Worm (Caenorhabditis elegans) whole organism, L3 larva: ENCODE measurements around the gene fbxb-75.

ENCODE experiments used
- R02D3.7 ChIP-seq: fragments of 150-350 bp; optimal IDR thresholded peaks from 2 replicates; lab custom pipeline; 2014; ENCODE audit warnings: missing biosample characterization, missing genetic modification characterization
- ama-1 ChIP-seq: fragments of 150-350 bp; optimal IDR thresholded peaks from 2 replicates; lab custom pipeline; 2018
- ceh-16 ChIP-seq: sonication (generic microtip); optimal IDR thresholded peaks from 2 replicates; lab custom pipeline; 2017; ENCODE audit warnings: missing biosample characterization, missing genetic modification characterization
- ceh-82 ChIP-seq: fragments of 150-350 bp; optimal IDR thresholded peaks from 2 replicates; lab custom pipeline; 2014; ENCODE audit warnings: missing biosample characterization, missing genetic modification characterization
- egl-27 ChIP-seq: sonication (generic microtip); optimal IDR thresholded peaks from 4 replicates; lab custom pipeline; 2017; ENCODE audit warnings: missing biosample characterization, missing genetic modification reagents, missing genetic modification characterization
- egl-5 ChIP-seq: fragments of 150-350 bp; optimal IDR thresholded peaks from 2 replicates; lab custom pipeline; 2017; ENCODE audit warnings: missing biosample characterization, missing genetic modification reagents, missing genetic modification characterization, inconsistent platforms
- elt-1 ChIP-seq: fragments of 150-350 bp; optimal IDR thresholded peaks from 2 replicates; lab custom pipeline; 2014; ENCODE audit warnings: missing biosample characterization, missing genetic modification characterization
- elt-2 ChIP-seq: sonication (generic microtip); optimal IDR thresholded peaks from 2 replicates; lab custom pipeline; 2016; ENCODE audit warnings: missing genetic modification reagents, mild to moderate bottlenecking, missing genetic modification characterization, missing compliant biosample characterization
- elt-3 ChIP-seq, 3 experiments: fragments of 150-350 bp in 1 of 3; sonication (generic microtip) in 2 of 3; optimal IDR thresholded peaks; 2 replicates in 2 of 3; 4 replicates in 1 of 3; lab custom pipeline; 2014 to 2017; ENCODE audit warnings: missing biosample characterization in 3 of 3, missing genetic modification characterization in 3 of 3
- eor-1 ChIP-seq, 2 experiments: fragments of 150-350 bp; optimal IDR thresholded peaks; 2 replicates each; lab custom pipeline; 2014 to 2018; ENCODE audit warnings: missing biosample characterization in 2 of 2, missing genetic modification characterization in 2 of 2
- fkh-10 ChIP-seq: sonication (generic microtip); optimal IDR thresholded peaks from 2 replicates; lab custom pipeline; 2017; ENCODE audit warnings: missing biosample characterization, missing genetic modification reagents, missing genetic modification characterization
- fkh-2 ChIP-seq: fragments of 150-350 bp; optimal IDR thresholded peaks from 2 replicates; lab custom pipeline; 2014; ENCODE audit warnings: missing biosample characterization, missing genetic modification reagents, missing genetic modification characterization
- fos-1 ChIP-seq: fragments of 150-350 bp; optimal IDR thresholded peaks from 2 replicates; lab custom pipeline; 2014; ENCODE audit warnings: missing biosample characterization, missing genetic modification characterization
- hmg-11 ChIP-seq: sonication (generic microtip); optimal IDR thresholded peaks from 2 replicates; lab custom pipeline; 2016; ENCODE audit warnings: missing genetic modification characterization, missing compliant biosample characterization
- jun-1 ChIP-seq: fragments of 150-350 bp; optimal IDR thresholded peaks from 2 replicates; lab custom pipeline; 2014; ENCODE audit warnings: missing biosample characterization, missing genetic modification reagents, missing genetic modification characterization
- lin-15B ChIP-seq: fragments of 150-350 bp; optimal IDR thresholded peaks from 2 replicates; lab custom pipeline; 2014; ENCODE audit warnings: missing biosample characterization, missing genetic modification characterization
- lin-39 ChIP-seq: fragments of 150-350 bp; optimal IDR thresholded peaks from 2 replicates; lab custom pipeline; 2018; ENCODE audit warnings: missing biosample characterization, missing genetic modification reagents, missing genetic modification characterization
- lsy-12 ChIP-seq: sonication (generic microtip); optimal IDR thresholded peaks from 2 replicates; lab custom pipeline; 2016; ENCODE audit warnings: mild to moderate bottlenecking, missing genetic modification characterization, missing compliant biosample characterization
- mdl-1 ChIP-seq: fragments of 150-350 bp; optimal IDR thresholded peaks from 2 replicates; lab custom pipeline; 2014; ENCODE audit warnings: missing biosample characterization, missing genetic modification characterization
- mml-1 ChIP-seq: fragments of 150-350 bp; sonication (generic microtip); optimal IDR thresholded peaks from 3 replicates; lab custom pipeline; 2014; ENCODE audit warnings: missing biosample characterization, missing genetic modification characterization
- nfya-1 ChIP-seq: sonication (generic microtip); optimal IDR thresholded peaks from 2 replicates; lab custom pipeline; 2017; ENCODE audit warnings: missing genetic modification characterization, mild to moderate bottlenecking, missing compliant biosample characterization, antibody characterized with exemption, moderate library complexity; ENCODE audit not compliant: insufficient read depth
- nhr-11 ChIP-seq: fragments of 150-350 bp; optimal IDR thresholded peaks from 2 replicates; lab custom pipeline; 2014; ENCODE audit warnings: missing biosample characterization, missing genetic modification characterization
- nhr-12 ChIP-seq: fragments of 150-350 bp; optimal IDR thresholded peaks from 2 replicates; lab custom pipeline; 2014; ENCODE audit warnings: missing biosample characterization, missing genetic modification characterization
- nhr-23 ChIP-seq: fragments of 150-350 bp; optimal IDR thresholded peaks from 2 replicates; lab custom pipeline; 2014; ENCODE audit warnings: missing biosample characterization, missing genetic modification reagents, missing genetic modification characterization
- nhr-237 ChIP-seq: fragments of 150-350 bp; optimal IDR thresholded peaks from 2 replicates; lab custom pipeline; 2014; ENCODE audit warnings: missing biosample characterization, missing genetic modification characterization
- nhr-25 ChIP-seq: sonication (generic microtip); optimal IDR thresholded peaks from 2 replicates; lab custom pipeline; 2017; ENCODE audit warnings: missing biosample characterization, missing genetic modification characterization
- nhr-28 ChIP-seq: fragments of 150-350 bp; optimal IDR thresholded peaks from 2 replicates; lab custom pipeline; 2014; ENCODE audit warnings: missing biosample characterization, missing genetic modification characterization
- nhr-43 ChIP-seq: sonication (generic microtip); optimal IDR thresholded peaks from 2 replicates; lab custom pipeline; 2016; ENCODE audit warnings: mild to moderate bottlenecking, missing genetic modification characterization, missing compliant biosample characterization; ENCODE audit not compliant: poor library complexity, severe bottlenecking
- nhr-67 ChIP-seq: fragments of 150-350 bp; optimal IDR thresholded peaks from 2 replicates; lab custom pipeline; 2014; ENCODE audit warnings: missing biosample characterization, missing genetic modification characterization
- nhr-76 ChIP-seq: fragments of 150-350 bp; sonication (generic microtip); optimal IDR thresholded peaks from 5 replicates; lab custom pipeline; 2014; ENCODE audit warnings: missing biosample characterization, missing genetic modification characterization
- nhr-77 ChIP-seq: fragments of 150-350 bp; optimal IDR thresholded peaks from 2 replicates; lab custom pipeline; 2014; ENCODE audit warnings: missing biosample characterization, missing genetic modification characterization
- pha-4 ChIP-seq: fragments of 150-350 bp; optimal IDR thresholded peaks from 2 replicates; lab custom pipeline; 2014; ENCODE audit warnings: missing biosample characterization, missing genetic modification reagents, missing genetic modification characterization
- pqm-1 ChIP-seq: fragments of 150-350 bp; optimal IDR thresholded peaks from 2 replicates; lab custom pipeline; 2017; ENCODE audit warnings: missing biosample characterization, missing genetic modification characterization, inconsistent platforms
- sea-2 ChIP-seq: fragments of 150-350 bp; sonication (generic microtip); optimal IDR thresholded peaks from 4 replicates; lab custom pipeline; 2014; ENCODE audit warnings: missing biosample characterization, missing genetic modification reagents, missing genetic modification characterization
- skn-1 ChIP-seq: fragments of 150-350 bp; optimal IDR thresholded peaks from 2 replicates; lab custom pipeline; 2014; ENCODE audit warnings: missing biosample characterization, missing genetic modification characterization
- snpc-4 ChIP-seq: fragments of 150-350 bp; optimal IDR thresholded peaks from 2 replicates; lab custom pipeline; 2014; ENCODE audit warnings: missing biosample characterization, missing genetic modification characterization
- tbx-2 ChIP-seq: sonication (generic microtip); optimal IDR thresholded peaks from 2 replicates; lab custom pipeline; 2016; ENCODE audit warnings: mild to moderate bottlenecking, missing genetic modification characterization, missing compliant biosample characterization
- unc-62 ChIP-seq: fragments of 150-350 bp; sonication (generic microtip); optimal IDR thresholded peaks from 4 replicates; lab custom pipeline; 2014; ENCODE audit warnings: missing biosample characterization, missing genetic modification reagents, missing genetic modification characterization
- zag-1 ChIP-seq: fragments of 150-350 bp; optimal IDR thresholded peaks from 2 replicates; lab custom pipeline; 2014; ENCODE audit warnings: missing biosample characterization, missing genetic modification characterization
- ztf-11 ChIP-seq: fragments of 150-350 bp; optimal IDR thresholded peaks from 2 replicates; lab custom pipeline; 2014; ENCODE audit warnings: missing biosample characterization, missing genetic modification characterization
- ztf-4 ChIP-seq: fragments of 150-350 bp; optimal IDR thresholded peaks from 2 replicates; lab custom pipeline; 2014; ENCODE audit warnings: missing biosample characterization, missing genetic modification characterization

fbxb-75 gene

ce11 chrIV:4472418-4473173 is 31.6 kb upstream of the fbxb-75 start (continued):
- TF ChIP-seq fos-1 (tag; lab: Kevin White, UChicago), result no peak
- no peak for TF ChIP-seq nhr-28 (tag; lab: Kevin White, UChicago)
- peak; percentile 58 for TF ChIP-seq pqm-1
- no peak for TF ChIP-seq nhr-237 (tag; lab: Kevin White, UChicago)
- TF ChIP-seq jun-1 (tag; lab: Kevin White, UChicago), result no peak
- no peak for TF ChIP-seq snpc-4 (tag; lab: Kevin White, UChicago)
- peak; percentile 15 for TF ChIP-seq mml-1
- TF ChIP-seq lin-39 (tag; lab: Kevin White, UChicago), result peak; percentile 2
- no peak for TF ChIP-seq unc-62 (GFP tag; lab: Kevin White, UChicago)
- no peak for TF ChIP-seq ceh-82 (tag; lab: Kevin White, UChicago)
- peak; percentile 53 for TF ChIP-seq elt-2 (tag; lab: Kevin White, UChicago)
- TF ChIP-seq nhr-43 (tag; lab: Kevin White, UChicago), result peak; percentile 73
- no peak for TF ChIP-seq nhr-77
- TF ChIP-seq ceh-16, result no peak
- no peak for TF ChIP-seq R02D3.7
- peak; percentile 86 for TF ChIP-seq ama-1 (lab: Kevin White, UChicago)

ce11 chrIV:4470885-4471772 is 30.2 kb upstream of the fbxb-75 start:
- TF ChIP-seq lin-15B (tag; lab: Kevin White, UChicago) (peak; percentile 25), egl-5 (tag; lab: Kevin White, UChicago) (no peak), nhr-76 (no peak), eor-1 (tag; optimal IDR thresholded peaks at IDR 0.05; lab: Kevin White, UChicago) (no peak), mdl-1 (tag; lab: Kevin White, UChicago) (peak; percentile 76), ama-1 (lab: Kevin White, UChicago) (peak; percentile 87), hmg-11 (tag; lab: Kevin White, UChicago) (peak; percentile 3), pha-4 (tag; lab: Kevin White, UChicago) (peak; percentile 44), pqm-1 (peak; percentile 46), nhr-12 (tag; lab: Kevin White, UChicago) (no peak), elt-2 (tag; lab: Kevin White, UChicago) (peak; percentile 63), nfya-1 (tag; lab: Kevin White, UChicago) (peak; percentile 32), nhr-23 (peak; percentile 12)

DNA sequence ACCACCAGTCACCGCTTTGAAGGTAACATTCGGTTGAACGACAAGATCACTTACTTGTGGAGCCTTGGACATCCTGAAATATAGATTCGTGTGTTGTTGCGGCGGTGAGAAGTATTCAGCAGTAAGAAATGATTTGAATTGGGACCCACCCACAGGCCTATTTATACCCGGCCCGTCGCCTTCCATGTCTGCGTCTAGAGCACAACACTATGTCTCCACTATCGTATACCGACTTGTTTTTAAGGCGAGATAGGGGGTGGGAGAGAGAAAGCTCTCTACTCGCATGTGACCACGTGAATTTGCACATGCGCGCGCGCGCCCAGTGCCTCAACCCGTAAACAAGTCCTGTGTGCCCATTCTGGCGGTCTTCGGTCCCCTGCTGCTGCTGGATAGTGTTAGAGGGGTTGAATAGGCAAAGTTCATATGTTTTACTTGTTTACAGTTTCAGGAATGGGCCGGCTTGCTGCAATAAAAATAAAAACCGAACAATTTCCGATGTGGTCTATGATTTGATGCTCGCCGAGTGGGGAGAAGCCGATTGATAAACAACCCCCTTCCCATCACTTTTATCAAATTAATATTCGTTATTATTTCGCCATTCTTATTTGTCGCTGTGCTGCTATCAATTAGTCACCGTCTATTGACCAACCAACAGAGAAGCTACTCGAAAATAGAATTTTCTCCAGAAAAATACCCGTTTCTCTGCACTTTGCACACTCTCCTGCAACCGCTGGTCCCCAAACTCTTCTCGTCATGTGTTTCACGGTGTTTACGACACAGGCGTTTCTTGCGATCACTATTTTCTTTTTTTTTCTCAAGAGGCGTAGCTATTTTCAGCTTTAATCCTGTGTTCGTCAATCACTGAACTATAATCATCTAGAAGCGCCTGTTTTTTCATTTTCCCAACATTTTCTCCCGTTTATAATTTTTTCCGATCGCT is 29.1 kb upstream of the fbxb-75 start:
- TF ChIP-seq sea-2 (GFP tag; lab: Kevin White, UChicago) (no peak), fkh-2 (tag; lab: Kevin White, UChicago) (no peak), unc-62 (GFP tag; lab: Kevin White, UChicago) (no peak), hmg-11 (tag; lab: Kevin White, UChicago) (peak; percentile 34), lin-39 (tag; lab: Kevin White, UChicago) (peak; percentile 98), pqm-1 (peak; percentile 17), mml-1 (peak; percentile 70), nhr-23 (no peak), nhr-11 (tag; lab: Kevin White, UChicago) (no peak), eor-1 (tag; optimal IDR thresholded peaks at IDR 0.05; lab: Kevin White, UChicago) (no peak), nhr-25 (tag; lab: Kevin White, UChicago) (no peak), egl-5 (tag; lab: Kevin White, UChicago) (peak; percentile 25), jun-1 (tag; lab: Kevin White, UChicago) (peak; percentile 11), ztf-11 (no peak), egl-27 (no peak), nhr-237 (tag; lab: Kevin White, UChicago) (no peak), nhr-43 (tag; lab: Kevin White, UChicago) (peak; percentile 21), fkh-10 (peak; percentile 88), zag-1 (tag; lab: Kevin White, UChicago) (no peak), R02D3.7 (no peak), lin-15B (tag; lab: Kevin White, UChicago) (no peak), elt-3 (tag; optimal IDR thresholded peaks at IDR 0.05; lab: Kevin White, UChicago) (no peak), elt-1 (tag; lab: Kevin White, UChicago) (no peak), nhr-76 (no peak), nhr-12 (tag; lab: Kevin White, UChicago) (no peak), nhr-28 (tag; lab: Kevin White, UChicago) (no peak), pha-4 (tag; lab: Kevin White, UChicago) (peak; percentile 88), ceh-16 (no peak), tbx-2 (tag; lab: Kevin White, UChicago) (no peak), ztf-4 (tag; lab: Kevin White, UChicago) (no peak), skn-1 (no peak), nhr-67 (no peak), lsy-12 (peak; percentile 50), ama-1 (lab: Kevin White, UChicago) (peak; percentile 82)
